Fruit fly (Drosophila melanogaster): ENCODE data around the gene CG34268.
A peak's percentile ranks its signal among the peaks of the same experiment; 100 is the strongest.

CG34268 gene

dm6 chr3L:505782-506408 is 5.1 kb downstream of the CG34268 start:
- peak; percentile 15 for TF ChIP-seq CG17801 (GFP tag; optimal IDR thresholded peaks at IDR 0.05; ENCODE audit: partially characterized antibody)

dm6 chr3L:507576-508322 is 7.0 kb downstream of the CG34268 start:
- no peak for TF ChIP-seq CG17801 (GFP tag; optimal IDR thresholded peaks at IDR 0.05; ENCODE audit: partially characterized antibody)

- no peak for TF ChIP-seq CG17801 (GFP tag; optimal IDR thresholded peaks at IDR 0.05; ENCODE audit: partially characterized antibody)
These were observed 10.1 kb downstream of the CG34268 start for dm6 chr3L:510823-511227.

dm6 chr3L:511755-512209 is 11.0 kb downstream of the CG34268 start:
- no peak for TF ChIP-seq CG17801 (GFP tag; optimal IDR thresholded peaks at IDR 0.05; ENCODE audit: partially characterized antibody)

dm6 chr3L:513656-514055 is 12.9 kb downstream of the CG34268 start:
- no peak for TF ChIP-seq CG17801 (GFP tag; optimal IDR thresholded peaks at IDR 0.05; ENCODE audit: partially characterized antibody)

- peak; percentile 61 for TF ChIP-seq CG17801 (GFP tag; optimal IDR thresholded peaks at IDR 0.05; ENCODE audit: partially characterized antibody)
These were observed 14.8 kb downstream of the CG34268 start for dm6 chr3L:515614-516013.

dm6 chr3L:516544-516943 is 15.8 kb downstream of the CG34268 start:
- TF ChIP-seq CG17801 (GFP tag; optimal IDR thresholded peaks at IDR 0.05; ENCODE audit: partially characterized antibody), result no peak

- TF ChIP-seq CG17801 (GFP tag; optimal IDR thresholded peaks at IDR 0.05; ENCODE audit: partially characterized antibody), result no peak
These were observed 16.3 kb downstream of the CG34268 start for dm6 chr3L:516948-517599.

dm6 chr3L:520465-521216 is 19.9 kb downstream of the CG34268 start:
- no peak for TF ChIP-seq CG17801 (GFP tag; optimal IDR thresholded peaks at IDR 0.05; ENCODE audit: partially characterized antibody)

- TF ChIP-seq CG17801 (GFP tag; optimal IDR thresholded peaks at IDR 0.05; ENCODE audit: partially characterized antibody), result no peak
These were observed 23.5 kb downstream of the CG34268 start for dm6 chr3L:524246-524645.

dm6 chr3L:528037-528436 is 27.3 kb downstream of the CG34268 start, which contains the start of gene CG34269:
Gene CG34269 (plus strand): TSS chr3L:528337.
- no peak for TF ChIP-seq CG17801 (GFP tag; optimal IDR thresholded peaks at IDR 0.05; ENCODE audit: partially characterized antibody)

- no peak for TF ChIP-seq CG17801 (GFP tag; optimal IDR thresholded peaks at IDR 0.05; ENCODE audit: partially characterized antibody)
These were observed 30.0 kb downstream of the CG34268 start for dm6 chr3L:530813-531212.

dm6 chr3L:531280-531853 is 30.6 kb downstream of the CG34268 start:
- TF ChIP-seq CG17801 (GFP tag; optimal IDR thresholded peaks at IDR 0.05; ENCODE audit: partially characterized antibody), result no peak

dm6 chr3L:533807-534206 is 33.0 kb downstream of the CG34268 start:
- no peak for TF ChIP-seq CG17801 (GFP tag; optimal IDR thresholded peaks at IDR 0.05; ENCODE audit: partially characterized antibody)

- no peak for TF ChIP-seq CG17801 (GFP tag; optimal IDR thresholded peaks at IDR 0.05; ENCODE audit: partially characterized antibody)
These were observed 35.3 kb downstream of the CG34268 start for dm6 chr3L:536104-536503.

All from ovary, adult (tissue).